Fruit fly (Drosophila melanogaster): ENCODE measurements around the gene Cpr76Bd.

Gene Cpr76Bd

dm6 chr3L:19552136-19552773, 19.7 kb downstream of the Cpr76Bd start, which contains the start of the genes Ltn1 and CG9300 (continued):
- TF ChIP-seq CG1792 (GFP tag; optimal IDR thresholded peaks at IDR 0.05) (no peak), Bdp1 (GFP tag; optimal IDR thresholded peaks at IDR 0.05) (peak; percentile 24), BEAF-32 (GFP tag; optimal IDR thresholded peaks at IDR 0.05) (peak; percentile 69), bigmax (GFP tag; optimal IDR thresholded peaks at IDR 0.05) (no peak), CG3726 (GFP tag; IDR thresholded peaks at IDR 0.05) (no peak), Atf6 (GFP tag; IDR thresholded peaks at IDR 0.05) (no peak), CG17361 (GFP tag; IDR thresholded peaks at IDR 0.05) (no peak), dati (GFP tag; IDR thresholded peaks at IDR 0.05) (no peak), Ada2b (GFP tag; IDR thresholded peaks at IDR 0.05) (no peak), gcm (GFP tag; optimal IDR thresholded peaks at IDR 0.05) (no peak), Poxn (GFP tag; IDR thresholded peaks at IDR 0.05) (no peak), CG8924 (tag; optimal IDR thresholded peaks at IDR 0.05) (no peak), shn (GFP tag; optimal IDR thresholded peaks at IDR 0.05) (peak; percentile 30), CG7271 (tag; optimal IDR thresholded peaks at IDR 0.05) (no peak), ac (GFP tag; optimal IDR thresholded peaks at IDR 0.05) (no peak), Mad (GFP tag; optimal IDR thresholded peaks at IDR 0.05) (no peak), dmrt99B (tag; optimal IDR thresholded peaks at IDR 0.05) (no peak), Nf-YC (tag; optimal IDR thresholded peaks at IDR 0.05) (no peak), usp (GFP tag; optimal IDR thresholded peaks at IDR 0.05) (no peak), CG4707 (GFP tag; optimal IDR thresholded peaks at IDR 0.05) (peak; percentile 28), CG6765 (GFP tag; optimal IDR thresholded peaks at IDR 0.05) (no peak), CG4854 (GFP tag; optimal IDR thresholded peaks at IDR 0.05) (no peak), gce (GFP tag; IDR thresholded peaks at IDR 0.05) (no peak), grn (GFP tag; optimal IDR thresholded peaks at IDR 0.05) (no peak), caup (GFP tag; optimal IDR thresholded peaks at IDR 0.05; ENCODE audit: severe bottlenecking) (no peak), btn (GFP tag; optimal IDR thresholded peaks at IDR 0.05) (no peak), dan (GFP tag; IDR thresholded peaks at IDR 0.05) (no peak), CG14050 (GFP tag; IDR thresholded peaks at IDR 0.05) (no peak), wek (GFP tag; optimal IDR thresholded peaks at IDR 0.05) (peak; percentile 40), CG18599 (GFP tag; optimal IDR thresholded peaks at IDR 0.05) (no peak), klu (GFP tag; IDR thresholded peaks at IDR 0.05) (no peak), ara (GFP tag; IDR thresholded peaks at IDR 0.05) (peak; percentile 32; the same call in 1 of the 2 replicates), sima (GFP tag; optimal IDR thresholded peaks at IDR 0.05) (no peak), PHDP (tag; optimal IDR thresholded peaks at IDR 0.05) (no peak), fd102C (GFP tag; optimal IDR thresholded peaks at IDR 0.05) (no peak), Oli (tag; optimal IDR thresholded peaks at IDR 0.05) (no peak), CG12299 (tag; optimal IDR thresholded peaks at IDR 0.05) (no peak), CG2116 (GFP tag; optimal IDR thresholded peaks at IDR 0.05) (peak; percentile 14), CG4617 (GFP tag; optimal IDR thresholded peaks at IDR 0.05; ENCODE audit: borderline replicate concordance) (peak; percentile 93), Mes4 (GFP tag; optimal IDR thresholded peaks at IDR 0.05) (peak; percentile 50), HHEX (GFP tag; optimal IDR thresholded peaks at IDR 0.05) (no peak), dpn (GFP tag; optimal IDR thresholded peaks at IDR 0.05) (peak; percentile 30 to 35), CG6689 (GFP tag; IDR thresholded peaks at IDR 0.05) (no peak), CG10543 (GFP tag; optimal IDR thresholded peaks at IDR 0.05) (no peak), zen (tag; optimal IDR thresholded peaks at IDR 0.05) (no peak), bsh (GFP tag; optimal IDR thresholded peaks at IDR 0.05) (no peak), CG1832 (GFP tag; optimal IDR thresholded peaks at IDR 0.05) (no peak), pum (GFP tag; optimal IDR thresholded peaks at IDR 0.05) (no peak), YL-1 (GFP tag; optimal IDR thresholded peaks at IDR 0.05) (peak; percentile 99), nerfin-2 (GFP tag; IDR thresholded peaks at IDR 0.05; ENCODE audit: partially characterized antibody) (no peak)
